Worm (Caenorhabditis elegans) whole organism, L2 larva: ENCODE results near the gene moa-1.

Experiments used
- C34F6.9 ChIP-seq: fragments of 150-350 bp; optimal IDR thresholded peaks from 2 replicates; lab custom pipeline; 2014; ENCODE audit warnings: missing biosample characterization, missing genetic modification characterization
- F13H6.1 ChIP-seq: sonication (generic microtip); optimal IDR thresholded peaks from 2 replicates; lab custom pipeline; 2016; ENCODE audit warnings: missing genetic modification characterization, missing compliant biosample characterization
- Y55F3AM.14 ChIP-seq: fragments of 200-800 bp; sonication (Bioruptor generic); optimal IDR thresholded peaks from 2 replicates; lab custom pipeline; 2018; ENCODE audit warnings: mild to moderate bottlenecking, missing genetic modification characterization, missing compliant biosample characterization
- ZK546.5 ChIP-seq: sonication (generic microtip); optimal IDR thresholded peaks from 2 replicates; lab custom pipeline; 2017; ENCODE audit warnings: missing biosample characterization, missing genetic modification characterization
- alr-1 ChIP-seq: fragments of 150-350 bp; optimal IDR thresholded peaks from 2 replicates; lab custom pipeline; 2014; ENCODE audit warnings: missing biosample characterization, missing genetic modification characterization
- aly-2 ChIP-seq: fragments of 150-350 bp; optimal IDR thresholded peaks from 2 replicates; lab custom pipeline; 2014; ENCODE audit warnings: missing biosample characterization, missing genetic modification characterization
- ama-1 ChIP-seq: fragments of 150-350 bp; optimal IDR thresholded peaks from 2 replicates; lab custom pipeline; 2018; ENCODE audit warnings: inconsistent platforms
- ceh-16 ChIP-seq: fragments of 150-350 bp; optimal IDR thresholded peaks from 2 replicates; lab custom pipeline; 2014; ENCODE audit warnings: missing biosample characterization, missing genetic modification characterization
- ceh-82 ChIP-seq: fragments of 150-350 bp; optimal IDR thresholded peaks from 2 replicates; lab custom pipeline; 2014; ENCODE audit warnings: missing biosample characterization, missing genetic modification characterization
- crh-2 ChIP-seq: sonication (generic microtip); optimal IDR thresholded peaks from 2 replicates; lab custom pipeline; 2017; ENCODE audit warnings: missing biosample characterization, missing genetic modification characterization
- dmd-4 ChIP-seq: sonication (generic microtip); optimal IDR thresholded peaks from 2 replicates; lab custom pipeline; 2017; ENCODE audit warnings: missing biosample characterization, missing genetic modification characterization
- egl-27 ChIP-seq: sonication (generic microtip); optimal IDR thresholded peaks from 3 replicates; lab custom pipeline; 2017; ENCODE audit warnings: missing biosample characterization, missing genetic modification reagents, missing genetic modification characterization
- elt-1 ChIP-seq: fragments of 150-350 bp; optimal IDR thresholded peaks from 2 replicates; lab custom pipeline; 2014; ENCODE audit warnings: missing biosample characterization, missing genetic modification characterization
- fos-1 ChIP-seq: fragments of 150-350 bp; optimal IDR thresholded peaks from 2 replicates; lab custom pipeline; 2014; ENCODE audit warnings: missing biosample characterization, missing genetic modification characterization
- gmeb-1 ChIP-seq: fragments of 150-350 bp; optimal IDR thresholded peaks from 2 replicates; lab custom pipeline; 2014; ENCODE audit warnings: missing biosample characterization, missing genetic modification characterization
- lin-11 ChIP-seq: fragments of 150-350 bp; sonication (generic microtip); optimal IDR thresholded peaks from 2 replicates; lab custom pipeline; 2014; ENCODE audit warnings: missing biosample characterization, missing genetic modification characterization, inconsistent platforms, mixed read lengths
- lin-13 ChIP-seq: fragments of 150-350 bp; optimal IDR thresholded peaks from 2 replicates; lab custom pipeline; 2014; ENCODE audit warnings: missing biosample characterization, missing genetic modification reagents, missing genetic modification characterization
- lin-39 ChIP-seq: fragments of 150-350 bp; optimal IDR thresholded peaks from 2 replicates; lab custom pipeline; 2014; ENCODE audit warnings: missing biosample characterization, missing genetic modification reagents, missing genetic modification characterization
- lsy-2 ChIP-seq, 2 experiments: fragments of 150-350 bp in 1 of 2; sonication (generic microtip) in 1 of 2; optimal IDR thresholded peaks; 2 replicates each; lab custom pipeline; 2014 to 2017; ENCODE audit warnings: missing biosample characterization in 2 of 2, missing genetic modification characterization in 2 of 2
- mbf-1 ChIP-seq: sonication (generic microtip); optimal IDR thresholded peaks from 2 replicates; lab custom pipeline; 2017; ENCODE audit warnings: missing biosample characterization, missing genetic modification characterization
- mdl-1 ChIP-seq, 2 experiments: fragments of 150-350 bp in 1 of 2; sonication (generic microtip) in 1 of 2; optimal IDR thresholded peaks; 2 replicates each; lab custom pipeline; 2017; ENCODE audit warnings: missing biosample characterization in 2 of 2, missing genetic modification characterization in 2 of 2
- nhr-10 ChIP-seq: sonication (generic microtip); optimal IDR thresholded peaks from 2 replicates; lab custom pipeline; 2017; ENCODE audit warnings: missing biosample characterization, missing genetic modification characterization
- nhr-11 ChIP-seq: fragments of 150-350 bp; optimal IDR thresholded peaks from 2 replicates; lab custom pipeline; 2014; ENCODE audit warnings: missing biosample characterization, missing genetic modification characterization
- nhr-12 ChIP-seq: fragments of 150-350 bp; optimal IDR thresholded peaks from 2 replicates; lab custom pipeline; 2014; ENCODE audit warnings: missing biosample characterization, missing genetic modification characterization
- nhr-129 ChIP-seq: fragments of 150-350 bp; optimal IDR thresholded peaks from 2 replicates; lab custom pipeline; 2014; ENCODE audit warnings: missing biosample characterization, missing genetic modification characterization
- nhr-21 ChIP-seq: fragments of 150-350 bp; optimal IDR thresholded peaks from 2 replicates; lab custom pipeline; 2014; ENCODE audit warnings: missing biosample characterization, missing genetic modification characterization
- nhr-23 ChIP-seq: fragments of 150-350 bp; optimal IDR thresholded peaks from 2 replicates; lab custom pipeline; 2014; ENCODE audit warnings: missing biosample characterization, missing genetic modification reagents, missing genetic modification characterization
- nhr-25 ChIP-seq: fragments of 150-350 bp; sonication (generic microtip); optimal IDR thresholded peaks from 3 replicates; lab custom pipeline; 2014; ENCODE audit warnings: missing biosample characterization, missing genetic modification characterization
- nhr-6 ChIP-seq: fragments of 150-350 bp; optimal IDR thresholded peaks from 2 replicates; lab custom pipeline; 2014; ENCODE audit warnings: missing biosample characterization, missing genetic modification characterization
- nhr-77 ChIP-seq: fragments of 150-350 bp; optimal IDR thresholded peaks from 2 replicates; lab custom pipeline; 2014; ENCODE audit warnings: missing biosample characterization, missing genetic modification characterization
- peb-1 ChIP-seq: fragments of 150-350 bp; optimal IDR thresholded peaks from 2 replicates; lab custom pipeline; 2014; ENCODE audit warnings: missing biosample characterization, missing genetic modification characterization
- sem-4 ChIP-seq: fragments of 150-350 bp; optimal IDR thresholded peaks from 2 replicates; lab custom pipeline; 2014; ENCODE audit warnings: missing biosample characterization, missing genetic modification reagents, missing genetic modification characterization
- skn-1 ChIP-seq: sonication (generic microtip); optimal IDR thresholded peaks from 2 replicates; lab custom pipeline; 2017; ENCODE audit warnings: missing biosample characterization, missing genetic modification characterization
- sma-3 ChIP-seq: sonication (generic microtip); optimal IDR thresholded peaks from 2 replicates; lab custom pipeline; 2016; ENCODE audit warnings: missing genetic modification reagents, missing genetic modification characterization, missing compliant biosample characterization
- sma-9 ChIP-seq, 2 experiments: fragments of 150-350 bp in 1 of 2; sonication (generic microtip) in 1 of 2; optimal IDR thresholded peaks; 2 replicates each; lab custom pipeline; 2014 to 2016; ENCODE audit warnings: missing genetic modification characterization in 2 of 2, mild to moderate bottlenecking in 1 of 2, missing biosample characterization in 1 of 2, missing compliant biosample characterization in 1 of 2, missing genetic modification reagents in 1 of 2, moderate library complexity in 1 of 2
- unc-62 ChIP-seq: fragments of 150-350 bp; optimal IDR thresholded peaks from 2 replicates; lab custom pipeline; 2014; ENCODE audit warnings: missing biosample characterization, missing genetic modification reagents, missing genetic modification characterization
- zag-1 ChIP-seq: fragments of 150-350 bp; optimal IDR thresholded peaks from 2 replicates; lab custom pipeline; 2014; ENCODE audit warnings: missing biosample characterization, missing genetic modification characterization
- ztf-1 ChIP-seq: fragments of 200-800 bp; sonication (Bioruptor generic); conservative IDR thresholded peaks from 2 replicates; pipeline ENCODE4 v1.3.6; 2022; ENCODE audit warnings: missing genetic modification characterization, missing compliant biosample characterization
- ztf-4 ChIP-seq: fragments of 150-350 bp; optimal IDR thresholded peaks from 2 replicates; lab custom pipeline; 2014; ENCODE audit warnings: missing biosample characterization, missing genetic modification characterization

moa-1 gene

ce11 chrIII:2008334-2008733 lies 38.6 kb upstream of the moa-1 start:
- TF ChIP-seq dmd-4 (tag; lab: Kevin White, UChicago) (no peak), nhr-21 (tag; lab: Kevin White, UChicago) (no peak), fos-1 (tag; lab: Kevin White, UChicago) (no peak), lin-13 (no peak), nhr-10 (no peak), sma-3 (GFP tag; lab: Kevin White, UChicago) (no peak), Y55F3AM.14 (GFP tag; lab: Kevin White, UChicago) (no peak), ceh-82 (tag; lab: Kevin White, UChicago) (no peak), nhr-11 (tag; lab: Kevin White, UChicago) (no peak), ZK546.5 (tag; lab: Kevin White, UChicago) (no peak), F13H6.1 (tag; lab: Kevin White, UChicago) (no peak), nhr-23 (tag; lab: Kevin White, UChicago) (no peak)

ce11 chrIII:2006937-2007336 lies 37.2 kb upstream of the moa-1 start:
- TF ChIP-seq ceh-16 (no peak), nhr-12 (tag; lab: Kevin White, UChicago) (no peak), ztf-1 (no peak), lsy-2 (tag; optimal IDR thresholded peaks at IDR 0.05; lab: Kevin White, UChicago) (no peak), lin-39 (tag; lab: Kevin White, UChicago) (no peak), sem-4 (tag; lab: Kevin White, UChicago) (no peak), unc-62 (no peak), elt-1 (no peak), mbf-1 (tag; lab: Kevin White, UChicago) (no peak), crh-2 (tag; lab: Kevin White, UChicago) (no peak), gmeb-1 (tag; lab: Kevin White, UChicago) (no peak), ceh-82 (tag; lab: Kevin White, UChicago) (no peak)

- TF ChIP-seq ceh-16: no peak
- TF ChIP-seq nhr-6 (tag; lab: Kevin White, UChicago): no peak
- no peak for TF ChIP-seq lin-13
- no peak for TF ChIP-seq sem-4 (tag; lab: Kevin White, UChicago)
- TF ChIP-seq zag-1 (tag; lab: Kevin White, UChicago): no peak
- no peak for TF ChIP-seq nhr-129
- TF ChIP-seq fos-1 (tag; lab: Kevin White, UChicago): no peak
- no peak for TF ChIP-seq nhr-25
- TF ChIP-seq elt-1: no peak
These were observed 36.0 kb upstream of the moa-1 start, which contains the start of gene Y39A3B.1 for ce11 chrIII:2005729-2006128. Y39A3B.1 (plus strand) TSS chrIII:2006029.

- no peak for TF ChIP-seq sem-4 (tag; lab: Kevin White, UChicago)
- no peak for TF ChIP-seq peb-1 (tag; lab: Kevin White, UChicago)
- no peak for TF ChIP-seq unc-62
- no peak for TF ChIP-seq lsy-2 (tag; optimal IDR thresholded peaks at IDR 0.05; lab: Kevin White, UChicago)
- TF ChIP-seq zag-1 (tag; lab: Kevin White, UChicago): no peak
- no peak for TF ChIP-seq egl-27 (tag; lab: Kevin White, UChicago)
- TF ChIP-seq elt-1: no peak
- no peak for TF ChIP-seq ZK546.5 (tag; lab: Kevin White, UChicago)
- TF ChIP-seq nhr-12 (tag; lab: Kevin White, UChicago): no peak
- no peak for TF ChIP-seq F13H6.1 (tag; lab: Kevin White, UChicago)
- TF ChIP-seq nhr-77: no peak
- no peak for TF ChIP-seq mdl-1 (tag; optimal IDR thresholded peaks at IDR 0.05; lab: Kevin White, UChicago)
- TF ChIP-seq ztf-4: no peak
- TF ChIP-seq mbf-1 (tag; lab: Kevin White, UChicago): no peak
- TF ChIP-seq alr-1 (tag; lab: Kevin White, UChicago): no peak
- no peak for TF ChIP-seq skn-1 (tag; lab: Kevin White, UChicago)
- TF ChIP-seq lin-11 (tag; lab: Kevin White, UChicago): no peak
- no peak for TF ChIP-seq aly-2 (tag; lab: Kevin White, UChicago)
- no peak for TF ChIP-seq sma-3 (GFP tag; lab: Kevin White, UChicago)
These were observed 31.5 kb upstream of the moa-1 start for ce11 chrIII:2001210-2001609.

- TF ChIP-seq zag-1 (tag; lab: Kevin White, UChicago): no peak
- no peak for TF ChIP-seq ama-1 (lab: Kevin White, UChicago)
- no peak for TF ChIP-seq nhr-11 (tag; lab: Kevin White, UChicago)
- no peak for TF ChIP-seq nhr-77
- no peak for TF ChIP-seq fos-1 (tag; lab: Kevin White, UChicago)
- TF ChIP-seq sma-9 (GFP tag; optimal IDR thresholded peaks at IDR 0.05; lab: Kevin White, UChicago): no peak
- TF ChIP-seq sma-9 (tag; optimal IDR thresholded peaks at IDR 0.05; lab: Kevin White, UChicago): no peak
- no peak for TF ChIP-seq peb-1 (tag; lab: Kevin White, UChicago)
- TF ChIP-seq mdl-1 (tag; optimal IDR thresholded peaks at IDR 0.05; lab: Kevin White, UChicago): no peak
- TF ChIP-seq C34F6.9: no peak
- TF ChIP-seq aly-2 (tag; lab: Kevin White, UChicago): no peak
- TF ChIP-seq nhr-25: no peak
- no peak for TF ChIP-seq sma-3 (GFP tag; lab: Kevin White, UChicago)
- TF ChIP-seq, all 48 proteins: peak for 0
These were observed 27.9 kb upstream of the moa-1 start, which contains the start of gene lgc-42 for ce11 chrIII:1997569-1997968. lgc-42 (plus strand) TSS chrIII:1997869.
